Worm (Caenorhabditis elegans) whole organism, L2 larva: ENCODE data around the gene osm-7.

Source experiments
- ZK546.5 ChIP-seq: sonication (generic microtip); optimal IDR thresholded peaks from 2 replicates; lab custom pipeline; 2017; ENCODE audit warnings: missing biosample characterization, missing genetic modification characterization
- aly-2 ChIP-seq: fragments of 150-350 bp; optimal IDR thresholded peaks from 2 replicates; lab custom pipeline; 2014; ENCODE audit warnings: missing biosample characterization, missing genetic modification characterization
- ceh-16 ChIP-seq: fragments of 150-350 bp; optimal IDR thresholded peaks from 2 replicates; lab custom pipeline; 2014; ENCODE audit warnings: missing biosample characterization, missing genetic modification characterization
- ceh-82 ChIP-seq: fragments of 150-350 bp; optimal IDR thresholded peaks from 2 replicates; lab custom pipeline; 2014; ENCODE audit warnings: missing biosample characterization, missing genetic modification characterization
- elt-3 ChIP-seq: sonication (generic microtip); optimal IDR thresholded peaks from 2 replicates; lab custom pipeline; 2017; ENCODE audit warnings: missing biosample characterization, missing genetic modification characterization
- fos-1 ChIP-seq: fragments of 150-350 bp; optimal IDR thresholded peaks from 2 replicates; lab custom pipeline; 2014; ENCODE audit warnings: missing biosample characterization, missing genetic modification characterization
- lin-39 ChIP-seq: fragments of 150-350 bp; optimal IDR thresholded peaks from 2 replicates; lab custom pipeline; 2014; ENCODE audit warnings: missing biosample characterization, missing genetic modification reagents, missing genetic modification characterization
- mab-5 ChIP-seq: fragments of 150-350 bp; optimal IDR thresholded peaks from 2 replicates; lab custom pipeline; 2014; ENCODE audit warnings: missing biosample characterization, missing genetic modification characterization
- mdl-1 ChIP-seq, 2 experiments: fragments of 150-350 bp in 1 of 2; sonication (generic microtip) in 1 of 2; optimal IDR thresholded peaks; 2 replicates each; lab custom pipeline; 2017; ENCODE audit warnings: missing biosample characterization in 2 of 2, missing genetic modification characterization in 2 of 2
- skn-1 ChIP-seq: sonication (generic microtip); optimal IDR thresholded peaks from 2 replicates; lab custom pipeline; 2017; ENCODE audit warnings: missing biosample characterization, missing genetic modification characterization

DNA sequence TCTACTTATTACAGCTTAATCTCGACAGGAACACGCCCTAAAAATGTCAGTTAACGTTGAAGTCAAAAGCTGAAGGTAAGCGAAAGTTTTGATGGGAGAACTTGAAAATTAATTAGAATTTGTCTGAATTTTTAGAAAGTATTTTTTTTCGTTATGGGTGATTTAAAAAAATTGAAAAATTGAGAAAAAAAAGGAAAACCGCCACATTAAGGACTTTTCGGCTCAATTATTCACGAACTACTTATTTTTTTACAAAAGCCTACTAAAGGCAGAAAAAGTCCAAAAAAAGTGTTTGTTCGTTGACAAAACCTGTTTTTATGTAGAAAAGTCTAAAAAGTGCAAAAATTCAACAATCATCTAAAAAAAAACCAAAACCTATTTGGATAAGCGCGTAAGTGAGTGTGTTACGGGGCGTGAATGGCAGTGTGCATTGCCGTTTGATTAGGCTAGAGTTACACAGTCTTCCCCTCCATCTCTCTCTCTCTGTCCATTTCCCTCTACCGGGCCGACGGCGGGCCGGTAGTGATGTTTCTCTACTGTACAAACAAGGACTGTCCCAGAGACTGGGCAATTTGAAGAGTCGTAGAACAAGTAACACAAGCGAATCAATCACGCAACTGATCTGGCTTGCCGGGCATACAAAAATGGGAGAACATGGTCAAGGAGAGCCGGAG is 48.4 kb upstream of the osm-7 start, which contains the start of gene lron-13:
- TF ChIP-seq aly-2 (tag; lab: Kevin White, UChicago) (no peak), skn-1 (tag; lab: Kevin White, UChicago) (no peak), fos-1 (peak; percentile 74), ceh-82 (no peak), mab-5 (tag; lab: Kevin White, UChicago) (no peak), mdl-1 (tag; optimal IDR thresholded peaks at IDR 0.05; lab: Kevin White, UChicago) (no peak), ceh-16 (tag; lab: Kevin White, UChicago) (no peak), elt-3 (tag; lab: Kevin White, UChicago) (no peak), lin-39 (tag; lab: Kevin White, UChicago) (no peak), ZK546.5 (tag; lab: Kevin White, UChicago) (no peak)
